Worm (Caenorhabditis elegans) whole organism, mixed stage, embryonic: ENCODE data around the gene D1079.1.

Source experiments
- ceh-43 ChIP-seq: fragments of 200-800 bp; sonication (Bioruptor generic); optimal IDR thresholded peaks from 2 replicates; lab custom pipeline; 2018; ENCODE audit warnings: mild to moderate bottlenecking, missing genetic modification characterization, moderate library complexity, missing compliant biosample characterization
- cnd-1 ChIP-seq: fragments of 200-800 bp; sonication (Bioruptor generic); optimal IDR thresholded peaks from 2 replicates; lab custom pipeline; 2018; ENCODE audit warnings: mild to moderate bottlenecking, missing genetic modification characterization, missing compliant biosample characterization
- elt-3 ChIP-seq: fragments of 150-350 bp; optimal IDR thresholded peaks from 2 replicates; lab custom pipeline; 2014; ENCODE audit warnings: missing biosample characterization, missing genetic modification characterization
- hlh-1 ChIP-seq: fragments of 150-350 bp; optimal IDR thresholded peaks from 2 replicates; lab custom pipeline; 2014; ENCODE audit warnings: missing biosample characterization, missing genetic modification reagents, missing genetic modification characterization
- lsy-2 ChIP-seq: fragments of 150-350 bp; optimal IDR thresholded peaks from 2 replicates; lab custom pipeline; 2014; ENCODE audit warnings: missing biosample characterization, missing genetic modification characterization
- mab-5 ChIP-seq: fragments of 150-350 bp; optimal IDR thresholded peaks from 2 replicates; lab custom pipeline; 2014; ENCODE audit warnings: missing biosample characterization, missing genetic modification characterization
- mls-2 ChIP-seq: sonication (generic microtip); optimal IDR thresholded peaks from 2 replicates; lab custom pipeline; 2016; ENCODE audit warnings: mild to moderate bottlenecking, missing genetic modification characterization, moderate library complexity, missing compliant biosample characterization
- nhr-12 ChIP-seq: fragments of 150-350 bp; optimal IDR thresholded peaks from 2 replicates; lab custom pipeline; 2014; ENCODE audit warnings: missing biosample characterization, missing genetic modification characterization
- nhr-237 ChIP-seq: fragments of 150-350 bp; optimal IDR thresholded peaks from 2 replicates; lab custom pipeline; 2014; ENCODE audit warnings: missing biosample characterization, missing genetic modification characterization
- nhr-76 ChIP-seq: sonication (generic microtip); optimal IDR thresholded peaks from 2 replicates; lab custom pipeline; 2017; ENCODE audit warnings: missing biosample characterization, missing genetic modification characterization
- snpc-4 ChIP-seq: fragments of 150-350 bp; optimal IDR thresholded peaks from 2 replicates; lab custom pipeline; 2014; ENCODE audit warnings: missing biosample characterization, missing genetic modification characterization
- unc-62 ChIP-seq: fragments of 150-350 bp; optimal IDR thresholded peaks from 2 replicates; lab custom pipeline; 2014; ENCODE audit warnings: missing biosample characterization, missing genetic modification reagents, missing genetic modification characterization
- zip-8 ChIP-seq: fragments of 150-350 bp; optimal IDR thresholded peaks from 2 replicates; lab custom pipeline; 2014; ENCODE audit warnings: missing biosample characterization, missing genetic modification characterization
- ztf-11 ChIP-seq: fragments of 150-350 bp; optimal IDR thresholded peaks from 2 replicates; lab custom pipeline; 2014; ENCODE audit warnings: missing biosample characterization, missing genetic modification characterization

ce11 chrX:4362522-4362921 is 40.4 kb upstream of the D1079.1 start, which contains the start of gene F14H12.7:
- TF ChIP-seq elt-3 (no peak), zip-8 (tag; lab: Kevin White, UChicago) (no peak), nhr-12 (tag; lab: Kevin White, UChicago) (no peak), hlh-1 (tag; lab: Kevin White, UChicago) (no peak), unc-62 (GFP tag; lab: Kevin White, UChicago) (no peak), ztf-11 (tag; lab: Kevin White, UChicago) (no peak), snpc-4 (tag; lab: Kevin White, UChicago) (no peak), mab-5 (tag; lab: Kevin White, UChicago) (no peak), cnd-1 (no peak), lsy-2 (no peak), nhr-76 (tag; lab: Kevin White, UChicago) (no peak), nhr-237 (no peak), ceh-43 (no peak), mls-2 (tag; lab: Kevin White, UChicago) (no peak)
